Worm (Caenorhabditis elegans): Measurements from ENCODE around the gene C18A11.1.

ce11 chrX:8109531-8109930, 40.4 kb downstream of the C18A11.1 start:
- TF ChIP-seq R02D3.7 (tag; optimal IDR thresholded peaks at IDR 0.05): no peak
- TF ChIP-seq unc-62 (GFP tag; optimal IDR thresholded peaks at IDR 0.05 in 1 of 2): no peak
- no peak for TF ChIP-seq unc-62 (tag; optimal IDR thresholded peaks at IDR 0.05)
- no peak for TF ChIP-seq snpc-4 (tag; optimal IDR thresholded peaks at IDR 0.05)
- TF ChIP-seq unc-39 (tag; optimal IDR thresholded peaks at IDR 0.05): no peak
- no peak for TF ChIP-seq fkh-10 (GFP tag; optimal IDR thresholded peaks at IDR 0.05)
- no peak for TF ChIP-seq snpc-1.2 (GFP tag; IDR thresholded peaks at IDR 0.05)
- TF ChIP-seq set-16 (GFP tag; IDR thresholded peaks at IDR 0.05): no peak
- no peak for TF ChIP-seq zfp-3 (GFP tag; conservative IDR thresholded peaks at IDR 0.05)
- no peak for TF ChIP-seq ztf-11 (tag; optimal IDR thresholded peaks at IDR 0.05)
- no peak for TF ChIP-seq ceh-20 (GFP tag; IDR thresholded peaks at IDR 0.05)
- no peak for TF ChIP-seq nhr-28 (tag; optimal IDR thresholded peaks at IDR 0.05)
- no peak for TF ChIP-seq unc-130 (GFP tag; optimal IDR thresholded peaks at IDR 0.05)
- no peak for TF ChIP-seq lsy-2 (tag; optimal IDR thresholded peaks at IDR 0.05)
- no peak for TF ChIP-seq zip-11 (GFP tag; IDR thresholded peaks at IDR 0.05)
